Worm (Caenorhabditis elegans) whole organism, young adult: ENCODE measurements around the gene Y17D7B.10.

Experiments
- B0019.2 ChIP-seq: fragments of 200-800 bp; sonication (Bioruptor generic); conservative IDR thresholded peaks from 2 replicates; pipeline ENCODE4 v1.3.6; 2022; ENCODE audit warnings: missing genetic modification reagents, missing genetic modification characterization, missing compliant biosample characterization
- B0336.3 ChIP-seq: fragments of 200-800 bp; sonication (Bioruptor generic); IDR thresholded peaks from 2 replicates; pipeline ENCODE4 v1.3.6; 2022; ENCODE audit warnings: missing genetic modification characterization, missing compliant biosample characterization
- C17E4.6 ChIP-seq: fragments of 200-800 bp; sonication (Bioruptor generic); IDR thresholded peaks from 2 replicates; pipeline ENCODE4 v1.3.6; 2022; ENCODE audit warnings: missing genetic modification reagents, missing genetic modification characterization, missing compliant biosample characterization
- D2030.7 ChIP-seq: fragments of 200-800 bp; sonication (Bioruptor generic); IDR thresholded peaks from 2 replicates; pipeline ENCODE4 v1.3.6; 2022; ENCODE audit warnings: missing genetic modification reagents, missing genetic modification characterization, missing compliant biosample characterization
- F10E7.11 ChIP-seq: sonication (generic microtip); optimal IDR thresholded peaks from 2 replicates; lab custom pipeline; 2017; ENCODE audit warnings: mild to moderate bottlenecking, missing genetic modification characterization, moderate library complexity, missing compliant biosample characterization
- F22D6.2 ChIP-seq: sonication (generic microtip); optimal IDR thresholded peaks from 2 replicates; lab custom pipeline; 2016; ENCODE audit warnings: mild to moderate bottlenecking, missing genetic modification characterization, missing compliant biosample characterization
- F23B12.7 ChIP-seq: sonication (generic microtip); optimal IDR thresholded peaks from 2 replicates; lab custom pipeline; 2017; ENCODE audit warnings: missing genetic modification characterization, mild to moderate bottlenecking, missing compliant biosample characterization, antibody characterized with exemption, moderate library complexity; ENCODE audit not compliant: insufficient read depth
- F39B2.1 ChIP-seq: fragments of 200-800 bp; sonication (Bioruptor generic); IDR thresholded peaks from 2 replicates; pipeline ENCODE4 v1.3.6; 2022; ENCODE audit warnings: missing genetic modification reagents, missing genetic modification characterization, missing compliant biosample characterization
- F49E8.2 ChIP-seq: sonication (generic microtip); optimal IDR thresholded peaks from 3 replicates; lab custom pipeline; 2017; ENCODE audit warnings: missing genetic modification characterization, mild to moderate bottlenecking, missing compliant biosample characterization, antibody characterized with exemption, moderate library complexity; ENCODE audit not compliant: insufficient read depth
- F57C9.4 ChIP-seq: sonication (generic microtip); optimal IDR thresholded peaks from 2 replicates; lab custom pipeline; 2017; ENCODE audit warnings: mild to moderate bottlenecking, missing genetic modification characterization, missing compliant biosample characterization
- Y56A3A.18 ChIP-seq: fragments of 200-800 bp; sonication (Bioruptor generic); IDR thresholded peaks from 2 replicates; pipeline ENCODE4 v1.3.6; 2022; ENCODE audit warnings: missing genetic modification reagents, missing genetic modification characterization, missing compliant biosample characterization
- Y67H2A.10 ChIP-seq: fragments of 200-800 bp; sonication (Bioruptor generic); conservative IDR thresholded peaks from 2 replicates; pipeline ENCODE4 v1.3.6; 2022; ENCODE audit warnings: missing genetic modification reagents, missing genetic modification characterization, missing compliant biosample characterization
- Y79H2A.3 ChIP-seq: fragments of 200-800 bp; sonication (Bioruptor generic); conservative IDR thresholded peaks from 2 replicates; pipeline ENCODE4 v1.3.6; 2022; ENCODE audit warnings: missing genetic modification reagents, missing genetic modification characterization, missing compliant biosample characterization
- Y95B8A.8 ChIP-seq: fragments of 200-800 bp; sonication (Bioruptor generic); IDR thresholded peaks from 2 replicates; pipeline ENCODE4 v1.3.6; 2022; ENCODE audit warnings: missing genetic modification reagents, missing genetic modification characterization, missing compliant biosample characterization
- aptf-3 ChIP-seq: fragments of 200-800 bp; sonication (Bioruptor generic); IDR thresholded peaks from 2 replicates; pipeline ENCODE4 v1.3.6; 2022; ENCODE audit warnings: missing genetic modification characterization, missing compliant biosample characterization
- athp-1 ChIP-seq: sonication (generic microtip); optimal IDR thresholded peaks from 2 replicates; lab custom pipeline; 2017; ENCODE audit warnings: mild to moderate bottlenecking, missing genetic modification characterization, missing compliant biosample characterization
- ceh-40 ChIP-seq: fragments of 200-800 bp; sonication (Bioruptor generic); IDR thresholded peaks from 2 replicates; pipeline ENCODE4 v1.3.6; 2022; ENCODE audit warnings: missing genetic modification characterization, missing compliant biosample characterization
- ceh-58 ChIP-seq: fragments of 200-800 bp; sonication (Bioruptor generic); IDR thresholded peaks from 2 replicates; pipeline ENCODE4 v1.3.6; 2022; ENCODE audit warnings: missing genetic modification characterization, missing compliant biosample characterization
- ceh-79 ChIP-seq: sonication (generic microtip); optimal IDR thresholded peaks from 2 replicates; lab custom pipeline; 2017; ENCODE audit warnings: mild to moderate bottlenecking, missing genetic modification characterization, missing compliant biosample characterization
- dpl-1 ChIP-seq: fragments of 150-350 bp; optimal IDR thresholded peaks from 2 replicates; lab custom pipeline; 2014; ENCODE audit warnings: missing biosample characterization, missing genetic modification reagents, missing genetic modification characterization
- efl-1 ChIP-seq: fragments of 150-350 bp; optimal IDR thresholded peaks from 2 replicates; lab custom pipeline; 2014; ENCODE audit warnings: missing biosample characterization, missing genetic modification reagents, missing genetic modification characterization
- egl-18 ChIP-seq: fragments of 200-800 bp; sonication (Bioruptor generic); IDR thresholded peaks from 2 replicates; pipeline ENCODE4 v1.3.6; 2022; ENCODE audit warnings: missing genetic modification reagents, missing genetic modification characterization, missing compliant biosample characterization
- egl-44 ChIP-seq: fragments of 200-800 bp; sonication (Bioruptor generic); IDR thresholded peaks from 2 replicates; pipeline ENCODE4 v1.3.6; 2022; ENCODE audit warnings: missing genetic modification reagents, missing genetic modification characterization, missing compliant biosample characterization
- hmg-20 ChIP-seq: fragments of 200-800 bp; sonication (Bioruptor generic); IDR thresholded peaks from 2 replicates; pipeline ENCODE4 v1.3.6; 2022; ENCODE audit warnings: missing genetic modification reagents, missing genetic modification characterization, missing compliant biosample characterization
- hrde-1 ChIP-seq: sonication (generic microtip); optimal IDR thresholded peaks from 2 replicates; lab custom pipeline; 2016; ENCODE audit warnings: missing genetic modification characterization, mild to moderate bottlenecking, missing compliant biosample characterization, moderate library complexity, missing genotype, missing genetic modification reagents, borderline replicate concordance
- let-607 ChIP-seq, 2 experiments: fragments of 200-800 bp in 1 of 2; sonication (Bioruptor generic) in 1 of 2; sonication (generic microtip) in 1 of 2; optimal IDR thresholded peaks; 2 replicates each; lab custom pipeline; 2016 to 2018; ENCODE audit warnings: mild to moderate bottlenecking in 2 of 2, missing compliant biosample characterization in 2 of 2, missing genetic modification characterization in 2 of 2, moderate library complexity in 2 of 2, missing genotype in 1 of 2
- lin-54 ChIP-seq: fragments of 200-800 bp; sonication (Bioruptor generic); optimal IDR thresholded peaks from 2 replicates; lab custom pipeline; 2018; ENCODE audit warnings: mild to moderate bottlenecking, missing genetic modification characterization, missing compliant biosample characterization
- lsl-1 ChIP-seq: fragments of 200-800 bp; sonication (Bioruptor generic); optimal IDR thresholded peaks from 2 replicates; lab custom pipeline; 2018; ENCODE audit warnings: mild to moderate bottlenecking, missing genetic modification characterization, moderate library complexity, missing compliant biosample characterization
- madf-6 ChIP-seq: fragments of 200-800 bp; sonication (Bioruptor generic); IDR thresholded peaks from 2 replicates; pipeline ENCODE4 v1.3.6; 2022; ENCODE audit warnings: missing genetic modification reagents, missing genetic modification characterization, missing compliant biosample characterization
- mel-28 ChIP-seq: sonication (generic microtip); optimal IDR thresholded peaks from 2 replicates; lab custom pipeline; 2016; ENCODE audit warnings: borderline replicate concordance, mild to moderate bottlenecking, missing genetic modification characterization, missing compliant biosample characterization
- mes-4 ChIP-seq: sonication (generic microtip); optimal IDR thresholded peaks from 2 replicates; lab custom pipeline; 2016; ENCODE audit warnings: missing genotype, missing genetic modification characterization, missing compliant biosample characterization
- nfya-2 ChIP-seq: fragments of 200-800 bp; sonication (Bioruptor generic); IDR thresholded peaks from 2 replicates; pipeline ENCODE4 v1.3.6; 2022; ENCODE audit warnings: missing genetic modification reagents, missing genetic modification characterization, missing compliant biosample characterization
- nhr-80 ChIP-seq: sonication (generic microtip); optimal IDR thresholded peaks from 2 replicates; lab custom pipeline; 2016; ENCODE audit warnings: missing genetic modification characterization, missing compliant biosample characterization
- pha-4 ChIP-seq: fragments of 150-350 bp; sonication (generic microtip); optimal IDR thresholded peaks from 2 replicates; lab custom pipeline; 2014; ENCODE audit warnings: missing biosample characterization, missing genetic modification reagents, missing genetic modification characterization
- rcor-1 ChIP-seq: fragments of 200-800 bp; sonication (Bioruptor generic); IDR thresholded peaks from 2 replicates; pipeline ENCODE4 v1.3.6; 2022; ENCODE audit warnings: missing genetic modification reagents, missing genetic modification characterization, missing compliant biosample characterization
- snpc-1.1 ChIP-seq: sonication (generic microtip); optimal IDR thresholded peaks from 2 replicates; lab custom pipeline; 2017; ENCODE audit warnings: missing genetic modification characterization, mild to moderate bottlenecking, missing compliant biosample characterization, antibody characterized with exemption, moderate library complexity, missing genotype, missing genetic modification reagents; ENCODE audit not compliant: insufficient read depth
- sptf-2 ChIP-seq: fragments of 200-800 bp; sonication (Bioruptor generic); optimal IDR thresholded peaks from 2 replicates; lab custom pipeline; 2018; ENCODE audit warnings: mild to moderate bottlenecking, missing genetic modification characterization, missing compliant biosample characterization
- tlf-1 ChIP-seq: fragments of 200-800 bp; sonication (Bioruptor generic); optimal IDR thresholded peaks from 2 replicates; lab custom pipeline; 2018; ENCODE audit warnings: mild to moderate bottlenecking, missing genetic modification characterization, missing compliant biosample characterization
- xnd-1 ChIP-seq: sonication (generic microtip); optimal IDR thresholded peaks from 2 replicates; lab custom pipeline; 2016; ENCODE audit warnings: missing genotype, missing genetic modification reagents, missing genetic modification characterization, missing compliant biosample characterization
- ztf-18 ChIP-seq: sonication (generic microtip); optimal IDR thresholded peaks from 2 replicates; lab custom pipeline; 2016; ENCODE audit warnings: missing genotype, mild to moderate bottlenecking, missing genetic modification characterization, missing compliant biosample characterization
- ztf-26 ChIP-seq: sonication (generic microtip); optimal IDR thresholded peaks from 2 replicates; lab custom pipeline; 2017; ENCODE audit warnings: missing genetic modification characterization, missing compliant biosample characterization
- ztf-3 ChIP-seq: fragments of 200-800 bp; sonication (Bioruptor generic); optimal IDR thresholded peaks from 2 replicates; lab custom pipeline; 2018; ENCODE audit warnings: mild to moderate bottlenecking, missing genetic modification characterization, missing compliant biosample characterization
- ztf-6 ChIP-seq: fragments of 200-800 bp; sonication (Bioruptor generic); IDR thresholded peaks from 2 replicates; pipeline ENCODE4 v1.3.6; 2022; ENCODE audit warnings: missing genetic modification reagents, missing genetic modification characterization, missing compliant biosample characterization

Gene Y17D7B.10

ce11 chrV:18770623-18771022 is 12.9 kb upstream of the Y17D7B.10 start, which contains the start of gene clec-255:
clec-255 (minus strand) TSS chrV:18770723.
- TF ChIP-seq tlf-1 (GFP tag; lab: Kevin White, UChicago) (no peak), snpc-1.1 (tag; lab: Kevin White, UChicago) (no peak), B0336.3 (GFP tag; lab: Robert Waterston, UW) (no peak), ceh-40 (GFP tag; lab: Robert Waterston, UW) (no peak), F49E8.2 (tag; lab: Kevin White, UChicago) (no peak), F39B2.1 (GFP tag; lab: Robert Waterston, UW) (no peak), athp-1 (no peak), let-607 (tag; optimal IDR thresholded peaks at IDR 0.05; lab: Kevin White, UChicago) (no peak), ztf-18 (tag; lab: Kevin White, UChicago) (no peak), rcor-1 (GFP tag; lab: Robert Waterston, UW) (no peak), egl-18 (no peak), Y67H2A.10 (GFP tag; lab: Robert Waterston, UW) (no peak)

DNA sequence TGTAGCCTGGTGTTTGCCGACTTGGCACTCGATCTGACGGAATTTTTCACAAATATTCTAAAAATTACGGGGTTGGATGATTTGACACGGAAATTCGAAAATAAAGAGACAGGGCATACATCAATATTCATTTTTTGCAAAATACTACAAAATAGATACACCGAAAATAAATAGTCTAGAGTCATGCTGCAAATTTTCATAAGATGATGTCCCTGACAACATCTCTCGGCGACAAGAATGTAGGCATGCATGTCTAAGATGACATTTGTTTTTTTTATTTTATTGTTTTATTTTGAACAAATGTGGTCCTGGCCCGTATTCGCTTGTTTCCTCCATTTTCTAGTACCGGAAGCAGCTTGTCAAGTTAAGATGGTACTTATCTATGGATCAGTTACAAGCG is 12.1 kb upstream of the Y17D7B.10 start, which contains the start of gene clec-256:
Gene clec-256 (plus strand): TSS at position 301 of the 400 bp plus-strand sequence.
- no peak for TF ChIP-seq lin-54 (GFP tag; lab: Kevin White, UChicago)
- no peak for TF ChIP-seq ceh-58 (GFP tag; lab: Robert Waterston, UW)
- TF ChIP-seq mel-28 (tag; lab: Kevin White, UChicago) = no peak
- no peak for TF ChIP-seq D2030.7
- no peak for TF ChIP-seq ztf-26 (tag; lab: Kevin White, UChicago)
- TF ChIP-seq F22D6.2 (tag; lab: Kevin White, UChicago) = no peak
- TF ChIP-seq B0019.2 = no peak
- no peak for TF ChIP-seq pha-4
- no peak for TF ChIP-seq xnd-1 (tag; lab: Kevin White, UChicago)
- TF ChIP-seq F57C9.4 (tag; lab: Kevin White, UChicago) = no peak
- TF ChIP-seq ceh-79 (tag; lab: Kevin White, UChicago) = no peak

DNA sequence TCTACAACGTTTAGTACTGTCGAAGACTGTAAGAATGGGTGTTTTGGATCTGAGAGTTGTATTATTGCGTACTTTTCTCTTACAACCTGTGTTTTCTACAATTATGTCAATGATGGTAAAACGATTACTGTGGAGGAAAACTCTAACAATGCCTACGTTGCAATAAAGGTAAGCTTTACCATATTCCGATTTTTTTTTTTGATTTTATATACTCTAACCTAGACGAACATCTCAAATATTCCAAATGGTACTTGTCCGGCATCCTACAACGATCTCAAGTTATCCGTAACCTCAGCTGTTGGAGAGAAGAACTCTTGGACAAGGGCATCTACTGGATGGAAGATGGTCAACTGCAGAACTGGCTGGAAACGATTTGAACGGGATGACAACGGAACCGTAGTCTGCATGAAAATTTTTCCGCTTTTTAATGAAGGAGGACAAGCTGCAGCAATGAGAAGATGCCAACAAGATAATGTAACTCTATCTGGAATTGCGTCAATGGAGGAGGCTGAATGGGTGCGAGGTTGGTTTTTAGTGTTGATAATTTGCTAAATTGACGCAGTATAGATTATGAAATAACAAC is 11.6 kb upstream of the Y17D7B.10 start:
- TF ChIP-seq ceh-79 (tag; lab: Kevin White, UChicago) (no peak), dpl-1 (GFP tag; lab: Kevin White, UChicago) (no peak), Y95B8A.8 (GFP tag; lab: Robert Waterston, UW) (no peak), ztf-18 (tag; lab: Kevin White, UChicago) (no peak), sptf-2 (no peak), egl-44 (GFP tag; lab: Robert Waterston, UW) (no peak), hrde-1 (tag; lab: Kevin White, UChicago) (no peak), lsl-1 (GFP tag; lab: Kevin White, UChicago) (no peak), C17E4.6 (GFP tag; lab: Robert Waterston, UW) (no peak)

DNA sequence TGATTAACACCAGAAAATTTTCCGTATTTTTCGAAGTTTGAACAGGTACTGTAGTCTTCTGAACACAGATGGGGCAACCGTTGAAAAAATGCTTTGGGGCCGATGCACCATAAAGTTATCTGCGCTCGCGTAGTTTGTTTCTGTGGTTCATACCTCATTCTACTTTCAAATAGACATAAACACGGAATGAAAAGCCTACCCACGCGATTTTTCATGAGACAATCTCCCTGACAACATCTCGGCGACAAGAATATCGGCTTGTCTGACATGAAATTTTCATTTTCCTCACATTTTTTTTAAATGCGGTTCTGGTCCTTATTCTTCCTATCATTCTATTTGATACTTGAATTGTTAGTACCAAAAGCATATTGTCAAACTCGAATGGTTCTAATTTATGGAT is 10.8 kb upstream of the Y17D7B.10 start, which contains the start of gene clec-257:
Gene clec-257 (plus strand): TSS at position 301 of the 400 bp plus-strand sequence.
- TF ChIP-seq hmg-20 (GFP tag; lab: Robert Waterston, UW) = no peak
- no peak for TF ChIP-seq F57C9.4 (tag; lab: Kevin White, UChicago)
- no peak for TF ChIP-seq nfya-2 (GFP tag; lab: Robert Waterston, UW)
- no peak for TF ChIP-seq efl-1 (GFP tag; lab: Kevin White, UChicago)
- no peak for TF ChIP-seq mes-4 (tag; lab: Kevin White, UChicago)
- no peak for TF ChIP-seq ztf-3 (GFP tag; lab: Kevin White, UChicago)
- no peak for TF ChIP-seq Y67H2A.10 (GFP tag; lab: Robert Waterston, UW)
- no peak for TF ChIP-seq F10E7.11
- TF ChIP-seq aptf-3 = no peak
- no peak for TF ChIP-seq F39B2.1 (GFP tag; lab: Robert Waterston, UW)
- TF ChIP-seq Y56A3A.18 (GFP tag; lab: Robert Waterston, UW) = no peak
- TF ChIP-seq C17E4.6 (GFP tag; lab: Robert Waterston, UW) = no peak
- TF ChIP-seq ztf-6 (GFP tag; lab: Robert Waterston, UW) = no peak
- TF ChIP-seq madf-6 (GFP tag; lab: Robert Waterston, UW) = no peak
- no peak for TF ChIP-seq Y79H2A.3 (GFP tag; lab: Robert Waterston, UW)
- TF ChIP-seq F23B12.7 (tag; lab: Kevin White, UChicago) = no peak
- no peak for TF ChIP-seq nhr-80
